Worm (Caenorhabditis elegans) whole organism, young adult: ENCODE results near the gene btbd-10.

Experiments
- B0261.1 ChIP-seq: sonication (generic microtip); optimal IDR thresholded peaks from 2 replicates; lab custom pipeline; 2016; ENCODE audit warnings: mild to moderate bottlenecking, missing genetic modification characterization, moderate library complexity, missing compliant biosample characterization
- athp-1 ChIP-seq: sonication (generic microtip); optimal IDR thresholded peaks from 2 replicates; lab custom pipeline; 2017; ENCODE audit warnings: mild to moderate bottlenecking, missing genetic modification characterization, missing compliant biosample characterization
- pha-4 ChIP-seq: fragments of 150-350 bp; sonication (generic microtip); optimal IDR thresholded peaks from 2 replicates; lab custom pipeline; 2014; ENCODE audit warnings: missing biosample characterization, missing genetic modification reagents, missing genetic modification characterization
- tbp1 ChIP-seq: fragments of 200-800 bp; sonication (Bioruptor generic); optimal IDR thresholded peaks from 2 replicates; lab custom pipeline; 2018; ENCODE audit warnings: mild to moderate bottlenecking, missing genetic modification characterization, missing compliant biosample characterization
- unc-62 ChIP-seq: fragments of 150-350 bp; optimal IDR thresholded peaks from 2 replicates; lab custom pipeline; 2014; ENCODE audit warnings: missing biosample characterization, missing genetic modification reagents, missing genetic modification characterization
- ztf-6 ChIP-seq: fragments of 200-800 bp; sonication (Bioruptor generic); IDR thresholded peaks from 2 replicates; pipeline ENCODE4 v1.3.6; 2022; ENCODE audit warnings: missing genetic modification reagents, missing genetic modification characterization, missing compliant biosample characterization

DNA sequence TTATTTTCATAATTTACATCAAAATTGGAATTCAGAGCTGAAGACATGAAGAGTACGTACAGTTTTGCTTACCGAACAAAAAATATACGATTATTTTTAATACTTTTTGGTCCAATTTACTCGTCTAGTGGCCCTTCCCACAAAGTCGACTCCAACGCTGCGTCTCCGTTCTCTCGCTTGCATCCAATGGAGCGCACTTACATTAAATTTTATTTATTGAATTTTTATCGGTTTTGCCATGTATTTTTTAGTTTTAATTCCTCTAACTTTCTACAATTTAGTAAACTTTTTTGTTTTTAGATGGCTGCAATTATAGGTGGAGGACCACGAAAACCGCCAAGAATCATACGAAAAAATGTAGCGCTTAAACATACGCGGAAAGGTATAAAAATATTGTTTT, 30.7 kb downstream of the btbd-10 start, which contains the start of gene ZK546.5:
- TF ChIP-seq B0261.1 = no peak
- no peak for TF ChIP-seq ztf-6 (GFP tag; lab: Robert Waterston, UW)
- no peak for TF ChIP-seq tbp1 (GFP tag; lab: Kevin White, UChicago)
- no peak for TF ChIP-seq athp-1
- TF ChIP-seq unc-62 (GFP tag; lab: Kevin White, UChicago) = no peak
- TF ChIP-seq pha-4 (tag; lab: Kevin White, UChicago) = no peak
